Worm (Caenorhabditis elegans) whole organism, midembryonic: Measurements from ENCODE around the gene F13E6.2.

Experiments used
- T22C8.4 ChIP-seq: fragments of 200-800 bp; sonication (Bioruptor generic); IDR thresholded peaks from 2 replicates; pipeline ENCODE4 v1.3.6; 2022; ENCODE audit warnings: missing genetic modification characterization, missing compliant biosample characterization
- cog-1 ChIP-seq: sonication (generic microtip); optimal IDR thresholded peaks from 2 replicates; lab custom pipeline; 2016; ENCODE audit warnings: missing genetic modification characterization, missing compliant biosample characterization
- flt-1 ChIP-seq: fragments of 200-800 bp; sonication (Bioruptor generic); IDR thresholded peaks from 2 replicates; pipeline ENCODE4 v1.3.6; 2022; ENCODE audit warnings: missing genetic modification characterization, missing compliant biosample characterization
- ref-1 ChIP-seq: fragments of 200-800 bp; sonication (Bioruptor generic); conservative IDR thresholded peaks from 2 replicates; pipeline ENCODE4 v1.3.6; 2022; ENCODE audit warnings: missing genetic modification reagents, missing genetic modification characterization, missing compliant biosample characterization
- tab-1 ChIP-seq: fragments of 200-800 bp; sonication (Bioruptor generic); IDR thresholded peaks from 2 replicates; pipeline ENCODE4 v1.3.6; 2022; ENCODE audit warnings: missing genetic modification characterization, missing compliant biosample characterization
- ztf-23 ChIP-seq: fragments of 200-800 bp; sonication (Bioruptor generic); IDR thresholded peaks from 2 replicates; pipeline ENCODE4 v1.3.6; 2022; ENCODE audit warnings: missing genetic modification reagents, missing genetic modification characterization, missing compliant biosample characterization
- ztf-29 ChIP-seq: fragments of 200-800 bp; sonication (Bioruptor generic); IDR thresholded peaks from 2 replicates; pipeline ENCODE4 v1.3.6; 2022; ENCODE audit warnings: missing genetic modification reagents, missing genetic modification characterization, missing compliant biosample characterization

- TF ChIP-seq tab-1 (GFP tag; lab: Robert Waterston, UW) (no peak), flt-1 (GFP tag; lab: Robert Waterston, UW) (no peak), ztf-29 (GFP tag; lab: Robert Waterston, UW) (no peak), T22C8.4 (GFP tag; lab: Robert Waterston, UW) (no peak), ref-1 (GFP tag; lab: Robert Waterston, UW) (no peak), ztf-23 (GFP tag; lab: Robert Waterston, UW) (no peak), cog-1 (no peak)
Observed at ce11 chrX:10624157-10624623, 49.9 kb downstream of the F13E6.2 start, which contains the start of gene abl-1.
